Worm (Caenorhabditis elegans): ENCODE measurements around the gene F57H12.6.
"Not testable (repeated sequence)": the region's sequence is repeated elsewhere in the genome, so short reads cannot be mapped to it uniquely, and the experiment has no call there.

Gene F57H12.6

ce11 chrIV:7956643-7957317 lies 19.3 kb downstream of the F57H12.6 start, which contains the start of gene csr-1:
TSS of gene csr-1 (plus strand) at chrIV:7957267.
- TF ChIP-seq mxl-2 (GFP tag; conservative IDR thresholded peaks at IDR 0.05) (no peak), dve-1 (tag; optimal IDR thresholded peaks at IDR 0.05; ENCODE audit: insufficient read depth) (peak; percentile 43), php-3 (GFP tag; IDR thresholded peaks at IDR 0.05) (peak; percentile 74), daf-16 (GFP tag; optimal IDR thresholded peaks at IDR 0.05) (no peak), daf-16 (tag; optimal IDR thresholded peaks at IDR 0.05) (peak; percentile 61), Y48G9A.11 (GFP tag; IDR thresholded peaks at IDR 0.05) (no peak)

ce11 chrIV:7955849-7956248 lies 20.3 kb downstream of the F57H12.6 start, which contains the start of gene ceh-19:
TSS of gene ceh-19 (minus strand) at chrIV:7955949.
- TF ChIP-seq nhr-28 (tag; optimal IDR thresholded peaks at IDR 0.05) (no peak), aha-1 (tag) (peak; percentile 57), saeg-2 (GFP tag; IDR thresholded peaks at IDR 0.05) (no peak)

DNA sequence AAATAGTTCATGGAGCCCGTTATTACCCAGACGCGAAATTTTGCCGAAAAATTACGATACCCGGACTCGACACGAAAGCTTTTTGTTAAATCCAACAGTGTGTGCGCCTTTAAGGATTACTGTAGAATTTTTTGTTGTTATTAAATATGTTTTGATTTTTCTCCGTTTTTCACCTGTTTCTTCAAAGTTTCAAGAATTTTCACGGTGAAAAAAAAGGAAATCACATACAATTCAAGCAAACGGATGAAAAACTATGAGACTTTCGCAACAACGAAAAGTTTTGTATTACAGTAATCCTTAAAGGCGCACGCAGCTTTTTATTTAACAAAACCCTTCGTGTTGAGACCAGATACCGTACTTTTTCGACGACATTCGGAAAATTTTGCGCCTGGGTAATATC lies 22.1 kb downstream of the F57H12.6 start:
- no peak for TF ChIP-seq zag-1 (tag; optimal IDR thresholded peaks at IDR 0.05)
- no peak for TF ChIP-seq F44E2.7 (GFP tag; IDR thresholded peaks at IDR 0.05)
- TF ChIP-seq egl-27 (tag; optimal IDR thresholded peaks at IDR 0.05) = no peak
- peak in 1 of 2 experiments; percentile 80 for TF ChIP-seq unc-62 (GFP tag; optimal IDR thresholded peaks at IDR 0.05 in 1 of 2)
- no peak for TF ChIP-seq unc-62 (tag; optimal IDR thresholded peaks at IDR 0.05)

DNA sequence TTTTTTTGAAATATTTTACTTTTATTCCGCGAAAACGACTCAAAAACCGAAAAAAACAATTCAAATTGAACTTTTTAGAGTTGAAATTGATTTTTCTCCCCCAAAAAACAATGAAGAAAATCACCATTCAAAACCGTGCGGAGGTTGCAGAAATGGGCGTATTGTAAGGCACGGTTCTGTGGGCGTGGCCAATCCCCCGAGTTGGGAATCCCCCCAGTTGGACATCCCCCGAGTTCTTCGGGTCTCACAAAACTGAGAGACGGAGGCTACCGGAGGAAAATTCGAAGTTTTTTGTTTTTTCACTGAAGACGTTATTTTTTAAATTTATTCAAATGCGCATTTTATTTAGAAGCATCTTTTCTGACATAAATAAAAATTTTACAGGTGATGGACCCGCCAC lies 27.8 kb downstream of the F57H12.6 start, which contains the start of gene mcm-3AP:
Gene mcm-3AP, plus strand, starts transcription at position 383 of the 400 bp plus-strand sequence.
- TF ChIP-seq unc-130 (GFP tag; optimal IDR thresholded peaks at IDR 0.05) (peak; percentile 11), snpc-1.2 (GFP tag; IDR thresholded peaks at IDR 0.05) (peak; percentile 50), dmd-9 (GFP tag; IDR thresholded peaks at IDR 0.05) (peak; percentile 54; the same call in 1 of the 2 replicates), Y48G9A.11 (GFP tag; IDR thresholded peaks at IDR 0.05) (peak; percentile 49), ceh-44 (GFP tag; IDR thresholded peaks at IDR 0.05) (peak; percentile 49; the same call in 1 of the 2 replicates), set-16 (GFP tag; IDR thresholded peaks at IDR 0.05) (peak; percentile 34; the same call in 1 of the 2 replicates), egl-43 (GFP tag; IDR thresholded peaks at IDR 0.05) (peak; percentile 72), pha-4 (GFP tag; IDR thresholded peaks at IDR 0.05) (0 out of 2 replicates have a peak, but pooled peaks have one; percentile 36), vab-7 (GFP tag; IDR thresholded peaks at IDR 0.05) (peak; percentile 83), arid-1 (GFP tag; conservative IDR thresholded peaks at IDR 0.05) (0 out of 2 replicates have a peak, but pooled peaks have one; percentile 15), lin-38 (GFP tag; IDR thresholded peaks at IDR 0.05) (peak; percentile 75), hmg-1.1 (GFP tag; IDR thresholded peaks at IDR 0.05) (peak; percentile 79), mes-2 (tag; optimal IDR thresholded peaks at IDR 0.05; ENCODE audit: poor library complexity, severe bottlenecking) (peak; percentile 59), lsy-2 (tag; optimal IDR thresholded peaks at IDR 0.05) (peak in 1 of 2 experiments; percentile 66), ctbp-1 (GFP tag; IDR thresholded peaks at IDR 0.05) (0 out of 2 replicates have a peak, but pooled peaks have one; percentile 41), T26A8.4 (GFP tag; IDR thresholded peaks at IDR 0.05) (peak; percentile 30; the same call in 1 of the 2 replicates), T20F7.1 (GFP tag; optimal IDR thresholded peaks at IDR 0.05) (peak; percentile 48), ceh-20 (GFP tag; IDR thresholded peaks at IDR 0.05) (peak; percentile 60; the same call in 1 of the 2 replicates), nhr-42 (GFP tag; IDR thresholded peaks at IDR 0.05) (0 out of 2 replicates have a peak, but pooled peaks have one; percentile 25), tra-1 (GFP tag; IDR thresholded peaks at IDR 0.05) (0 out of 2 replicates have a peak, but pooled peaks have one; percentile 48)
- not testable (repeated sequence) for TF ChIP-seq pha-4 (tag; optimal IDR thresholded peaks at IDR 0.05)
